Worm (Caenorhabditis elegans): ENCODE data around the gene klo-2.

DNA sequence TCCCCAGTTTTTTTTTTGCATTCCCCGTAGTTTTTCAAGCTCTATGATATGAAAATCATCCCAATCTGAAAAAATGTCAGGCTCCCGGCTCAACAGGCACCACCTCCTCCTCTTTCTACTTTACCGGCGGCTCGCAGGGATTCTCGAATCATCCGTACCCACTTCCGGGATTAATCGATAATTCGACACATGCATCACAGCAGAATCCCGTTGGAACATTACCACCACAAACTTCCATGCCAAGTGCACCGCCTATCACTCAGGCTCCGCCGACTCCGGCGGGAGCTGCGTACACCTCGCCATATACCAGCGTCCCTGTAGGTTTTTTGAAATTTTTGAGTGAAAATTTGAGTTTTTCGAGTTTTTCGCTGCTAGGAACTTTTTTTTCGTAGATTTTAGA, 24.8 kb upstream of the klo-2 start:
- TF ChIP-seq lin-13 (GFP tag; optimal IDR thresholded peaks at IDR 0.05) (no peak), lin-39 (tag; optimal IDR thresholded peaks at IDR 0.05) (no peak), lin-11 (tag; optimal IDR thresholded peaks at IDR 0.05) (no peak), skn-1 (tag; optimal IDR thresholded peaks at IDR 0.05) (no peak), lsy-2 (tag; optimal IDR thresholded peaks at IDR 0.05) (no peak), nhr-11 (tag; optimal IDR thresholded peaks at IDR 0.05) (no peak), mdl-1 (tag; optimal IDR thresholded peaks at IDR 0.05) (no peak), snpc-4 (tag; optimal IDR thresholded peaks at IDR 0.05) (no peak), ama-1 (optimal IDR thresholded peaks at IDR 0.05) (no peak), zag-1 (tag; optimal IDR thresholded peaks at IDR 0.05) (no peak)

Data from whole organism, L2 larva.